Worm (Caenorhabditis elegans) whole organism, L3 larva: ENCODE measurements around the gene arl-6.

Experiments used
- aly-2 ChIP-seq: fragments of 150-350 bp; optimal IDR thresholded peaks from 2 replicates; lab custom pipeline; 2014; ENCODE audit warnings: missing biosample characterization, missing genetic modification characterization
- ceh-9 ChIP-seq: sonication (generic microtip); optimal IDR thresholded peaks from 2 replicates; lab custom pipeline; 2018; ENCODE audit warnings: missing biosample characterization, missing genetic modification characterization
- egl-27 ChIP-seq: sonication (generic microtip); optimal IDR thresholded peaks from 4 replicates; lab custom pipeline; 2017; ENCODE audit warnings: missing biosample characterization, missing genetic modification reagents, missing genetic modification characterization
- elt-2 ChIP-seq: sonication (generic microtip); optimal IDR thresholded peaks from 2 replicates; lab custom pipeline; 2016; ENCODE audit warnings: missing genetic modification reagents, mild to moderate bottlenecking, missing genetic modification characterization, missing compliant biosample characterization
- lin-15B ChIP-seq: fragments of 150-350 bp; optimal IDR thresholded peaks from 2 replicates; lab custom pipeline; 2014; ENCODE audit warnings: missing biosample characterization, missing genetic modification characterization
- pha-4 ChIP-seq: fragments of 150-350 bp; optimal IDR thresholded peaks from 2 replicates; lab custom pipeline; 2014; ENCODE audit warnings: missing biosample characterization, missing genetic modification reagents, missing genetic modification characterization
- sea-2 ChIP-seq: fragments of 150-350 bp; sonication (generic microtip); optimal IDR thresholded peaks from 4 replicates; lab custom pipeline; 2014; ENCODE audit warnings: missing biosample characterization, missing genetic modification reagents, missing genetic modification characterization
- tbx-2 ChIP-seq: sonication (generic microtip); optimal IDR thresholded peaks from 2 replicates; lab custom pipeline; 2016; ENCODE audit warnings: mild to moderate bottlenecking, missing genetic modification characterization, missing compliant biosample characterization
- unc-62 ChIP-seq: fragments of 150-350 bp; sonication (generic microtip); optimal IDR thresholded peaks from 4 replicates; lab custom pipeline; 2014; ENCODE audit warnings: missing biosample characterization, missing genetic modification reagents, missing genetic modification characterization

- TF ChIP-seq egl-27 (no peak), tbx-2 (tag; lab: Kevin White, UChicago) (no peak), elt-2 (tag; lab: Kevin White, UChicago) (no peak), lin-15B (tag; lab: Kevin White, UChicago) (no peak), unc-62 (GFP tag; lab: Kevin White, UChicago) (no peak), sea-2 (GFP tag; lab: Kevin White, UChicago) (no peak), aly-2 (tag; lab: Kevin White, UChicago) (no peak), pha-4 (tag; lab: Kevin White, UChicago) (no peak), ceh-9 (no peak)
These were observed 2.6 kb upstream of the arl-6 start, which contains the start of gene F26A1.4 for ce11 chrIII:4817240-4817639.
